Fruit fly (Drosophila melanogaster): Measurements from ENCODE around the gene p130CAS.

The p130CAS gene

dm6 chr3L:129311-129816 lies 23.3 kb upstream of the p130CAS start, which contains the start of gene Pdk1 (continued):
- TF ChIP-seq CG9437 (GFP tag; optimal IDR thresholded peaks at IDR 0.05) (no peak), HHEX (GFP tag; optimal IDR thresholded peaks at IDR 0.05) (peak; percentile 7), dmrt11E (tag; optimal IDR thresholded peaks at IDR 0.05) (no peak), CG11723 (GFP tag; optimal IDR thresholded peaks at IDR 0.05) (no peak), CG4730 (GFP tag; IDR thresholded peaks at IDR 0.05) (no peak), Dref (GFP tag; IDR thresholded peaks at IDR 0.05) (no peak), trh (GFP tag; optimal IDR thresholded peaks at IDR 0.05) (no peak), CG4617 (GFP tag; optimal IDR thresholded peaks at IDR 0.05; ENCODE audit: borderline replicate concordance) (no peak), Ets97D (GFP tag; optimal IDR thresholded peaks at IDR 0.05) (no peak), en (GFP tag; optimal IDR thresholded peaks at IDR 0.05) (no peak), CG7357 (GFP tag; IDR thresholded peaks at IDR 0.05) (no peak), Hand (GFP tag; optimal IDR thresholded peaks at IDR 0.05) (no peak), CG2712 (tag; optimal IDR thresholded peaks at IDR 0.05) (peak; percentile 25), Sox102F (GFP tag; optimal IDR thresholded peaks at IDR 0.05) (no peak), dan (GFP tag; IDR thresholded peaks at IDR 0.05) (no peak), Fer1 (GFP tag; optimal IDR thresholded peaks at IDR 0.05) (peak; percentile 58), Asciz (GFP tag; optimal IDR thresholded peaks at IDR 0.05) (no peak), Side (GFP tag; optimal IDR thresholded peaks at IDR 0.05) (peak; percentile 56), knrl (GFP tag; IDR thresholded peaks at IDR 0.05; ENCODE audit: partially characterized antibody) (no peak; the same call in 2 of the 3 replicates), CG3065 (GFP tag; optimal IDR thresholded peaks at IDR 0.05) (no peak), Six4 (GFP tag; optimal IDR thresholded peaks at IDR 0.05) (no peak), Bgb (GFP tag; IDR thresholded peaks at IDR 0.05; ENCODE audit: partially characterized antibody) (peak; percentile 71), tap (tag; optimal IDR thresholded peaks at IDR 0.05) (no peak), CG11504 (tag; optimal IDR thresholded peaks at IDR 0.05) (peak; percentile 1), CG1602 (GFP tag; optimal IDR thresholded peaks at IDR 0.05) (no peak), ash1 (GFP tag; optimal IDR thresholded peaks at IDR 0.05) (peak; percentile 81), gcm2 (GFP tag; optimal IDR thresholded peaks at IDR 0.05) (no peak), nom (GFP tag; optimal IDR thresholded peaks at IDR 0.05) (peak; percentile 72), CG11093 (GFP tag; IDR thresholded peaks at IDR 0.05) (no peak), CG15696 (tag; optimal IDR thresholded peaks at IDR 0.05) (no peak), Atf6 (GFP tag; IDR thresholded peaks at IDR 0.05) (no peak), Dfd (GFP tag; optimal IDR thresholded peaks at IDR 0.05) (no peak), abd-A (tag; optimal IDR thresholded peaks at IDR 0.05) (peak; percentile 88), crol (GFP tag; IDR thresholded peaks at IDR 0.05) (peak; percentile 56; the same call in 1 of the 2 replicates), CG12155 (GFP tag; optimal IDR thresholded peaks at IDR 0.05) (no peak), CG10959 (GFP tag; IDR thresholded peaks at IDR 0.05) (no peak), CG10267 (tag; optimal IDR thresholded peaks at IDR 0.05) (peak; percentile 6), C15 (GFP tag; IDR thresholded peaks at IDR 0.05) (no peak), CG14014 (GFP tag; IDR thresholded peaks at IDR 0.05) (no peak), ftz-f1 (GFP tag; optimal IDR thresholded peaks at IDR 0.05) (peak; percentile 27), bcd (GFP tag; optimal IDR thresholded peaks at IDR 0.05) (no peak), CG1529 (GFP tag; optimal IDR thresholded peaks at IDR 0.05) (no peak), CG10209 (GFP tag; optimal IDR thresholded peaks at IDR 0.05) (no peak), CG17328 (GFP tag; IDR thresholded peaks at IDR 0.05) (no peak), mld (GFP tag; IDR thresholded peaks at IDR 0.05; ENCODE audit: partially characterized antibody) (peak; percentile 32; the same call in 1 of the 3 replicates), E2f1 (GFP tag; IDR thresholded peaks at IDR 0.05) (peak; percentile 60; the same call in 1 of the 2 replicates), vfl (GFP tag; optimal IDR thresholded peaks at IDR 0.05) (no peak), CG9817 (tag; optimal IDR thresholded peaks at IDR 0.05) (no peak), Spps (tag; optimal IDR thresholded peaks at IDR 0.05) (no peak), toy (GFP tag; IDR thresholded peaks at IDR 0.05) (no peak), otp (GFP tag; IDR thresholded peaks at IDR 0.05) (peak; percentile 10; the same call in 1 of the 3 replicates)

All from whole organism, embryonic.